Worm (Caenorhabditis elegans) whole organism, L4 larva: ENCODE measurements around the gene W06G6.9.

Experiments used
- ceh-32 ChIP-seq: sonication (generic microtip); optimal IDR thresholded peaks from 2 replicates; lab custom pipeline; 2016; ENCODE audit warnings: mild to moderate bottlenecking, missing genetic modification characterization, missing compliant biosample characterization; ENCODE audit not compliant: poor library complexity
- jun-1 ChIP-seq: fragments of 150-350 bp; optimal IDR thresholded peaks from 2 replicates; lab custom pipeline; 2014; ENCODE audit warnings: missing biosample characterization, missing genetic modification reagents, missing genetic modification characterization
- lin-13 ChIP-seq: fragments of 150-350 bp; optimal IDR thresholded peaks from 2 replicates; lab custom pipeline; 2014; ENCODE audit warnings: missing biosample characterization, missing genetic modification reagents, missing genetic modification characterization
- lsy-2 ChIP-seq, 2 experiments: fragments of 150-350 bp in 1 of 2; sonication (generic microtip) in 1 of 2; optimal IDR thresholded peaks; 2 replicates each; lab custom pipeline; 2014 to 2017; ENCODE audit warnings: missing biosample characterization in 2 of 2, missing genetic modification characterization in 2 of 2
- mxl-2 ChIP-seq: fragments of 200-800 bp; sonication (Bioruptor generic); conservative IDR thresholded peaks from 2 replicates; pipeline ENCODE4 v1.3.6; 2022; ENCODE audit warnings: missing genetic modification reagents, missing genetic modification characterization, missing compliant biosample characterization
- nhr-237 ChIP-seq: sonication (generic microtip); optimal IDR thresholded peaks from 2 replicates; lab custom pipeline; 2017; ENCODE audit warnings: missing biosample characterization, missing genetic modification characterization
- nhr-41 ChIP-seq: fragments of 200-800 bp; sonication (Bioruptor generic); IDR thresholded peaks from 2 replicates; pipeline ENCODE4 v1.3.6; 2022; ENCODE audit warnings: missing genetic modification reagents, missing genetic modification characterization, missing compliant biosample characterization
- pha-4 ChIP-seq, 2 experiments: fragments of 150-350 bp in 1 of 2; fragments of 200-800 bp in 1 of 2; sonication (Bioruptor generic) in 1 of 2; IDR thresholded peaks in 1 of 2; optimal IDR thresholded peaks in 1 of 2; 2 replicates each; pipeline versions ENCODE4 v1.3.6 to Lab custom; 2014 to 2022; ENCODE audit warnings: missing genetic modification characterization in 2 of 2, missing genetic modification reagents in 2 of 2, missing biosample characterization in 1 of 2, missing compliant biosample characterization in 1 of 2
- pqm-1 ChIP-seq: sonication (generic microtip); optimal IDR thresholded peaks from 2 replicates; lab custom pipeline; 2017; ENCODE audit warnings: missing biosample characterization, missing genetic modification characterization
- sdz-12 ChIP-seq: fragments of 200-800 bp; sonication (Bioruptor generic); optimal IDR thresholded peaks from 2 replicates; lab custom pipeline; 2018; ENCODE audit warnings: mild to moderate bottlenecking, missing genetic modification characterization, missing compliant biosample characterization
- skn-1 ChIP-seq: fragments of 150-350 bp; optimal IDR thresholded peaks from 2 replicates; lab custom pipeline; 2014; ENCODE audit warnings: missing biosample characterization, missing genetic modification characterization
- spr-1 ChIP-seq: sonication (generic microtip); optimal IDR thresholded peaks from 2 replicates; lab custom pipeline; 2016; ENCODE audit warnings: mild to moderate bottlenecking, missing genetic modification characterization, missing compliant biosample characterization
- unc-62 ChIP-seq, 3 experiments: fragments of 150-350 bp in 1 of 3; sonication (generic microtip); optimal IDR thresholded peaks in 2 of 3; peaks in 1 of 3; 1 replicate in 1 of 3; 2 replicates in 2 of 3; lab custom pipeline; 2014 to 2017; ENCODE audit warnings: missing biosample characterization in 3 of 3, missing genetic modification characterization in 3 of 3, missing genetic modification reagents in 3 of 3, missing genotype in 1 of 3

ce11 chrV:16694538-16694937, 48.3 kb upstream of the W06G6.9 start, which contains the start of gene srz-101:
- TF ChIP-seq nhr-41 (GFP tag; lab: Robert Waterston, UW) (no peak), mxl-2 (GFP tag; lab: Robert Waterston, UW) (no peak), unc-62 (GFP tag; optimal IDR thresholded peaks at IDR 0.05 in 1 of 2; lab: Kevin White, UChicago) (no peak), unc-62 (tag; optimal IDR thresholded peaks at IDR 0.05; lab: Kevin White, UChicago) (no peak), lin-13 (GFP tag; lab: Kevin White, UChicago) (no peak), lsy-2 (tag; optimal IDR thresholded peaks at IDR 0.05; lab: Kevin White, UChicago) (no peak), skn-1 (tag; lab: Kevin White, UChicago) (no peak), nhr-237 (tag; lab: Kevin White, UChicago) (no peak), pqm-1 (tag; lab: Kevin White, UChicago) (no peak), spr-1 (tag; lab: Kevin White, UChicago) (no peak), jun-1 (no peak), pha-4 (GFP tag; IDR thresholded peaks at IDR 0.05; lab: Robert Waterston, UW) (no peak), pha-4 (tag; optimal IDR thresholded peaks at IDR 0.05; lab: Kevin White, UChicago) (no peak), ceh-32 (tag; lab: Kevin White, UChicago) (no peak), sdz-12 (GFP tag; lab: Kevin White, UChicago) (no peak)
